Worm (Caenorhabditis elegans) whole organism, early embryonic: ENCODE results near the gene gos-28.

Experiments
- B0310.2 ChIP-seq: sonication (generic microtip); optimal IDR thresholded peaks from 2 replicates; lab custom pipeline; 2016; ENCODE audit warnings: mild to moderate bottlenecking, missing genetic modification characterization, missing compliant biosample characterization
- F13C5.2 ChIP-seq: sonication (generic microtip); optimal IDR thresholded peaks from 2 replicates; lab custom pipeline; 2017; ENCODE audit warnings: mild to moderate bottlenecking, missing genetic modification characterization, inconsistent platforms, missing compliant biosample characterization
- aly-1 ChIP-seq: sonication (generic microtip); optimal IDR thresholded peaks from 2 replicates; lab custom pipeline; 2016; ENCODE audit warnings: missing genetic modification characterization, missing compliant biosample characterization
- ama-1 ChIP-seq: fragments of 150-350 bp; optimal IDR thresholded peaks from 2 replicates; lab custom pipeline; 2014
- ets-7 ChIP-seq: sonication (generic microtip); optimal IDR thresholded peaks from 2 replicates; lab custom pipeline; 2016; ENCODE audit warnings: missing genotype, missing genetic modification characterization, missing compliant biosample characterization
- hmg-4 ChIP-seq: fragments of 200-800 bp; sonication (Bioruptor generic); optimal IDR thresholded peaks from 2 replicates; lab custom pipeline; 2018; ENCODE audit warnings: mild to moderate bottlenecking, missing genetic modification characterization, missing compliant biosample characterization
- sea-1 ChIP-seq: fragments of 200-800 bp; sonication (Bioruptor generic); conservative IDR thresholded peaks from 2 replicates; pipeline ENCODE4 v1.3.6; 2022; ENCODE audit warnings: missing genetic modification characterization, missing compliant biosample characterization
- tbx-11 ChIP-seq: fragments of 200-800 bp; sonication (Bioruptor generic); IDR thresholded peaks from 2 replicates; pipeline ENCODE4 v1.3.6; 2022; ENCODE audit warnings: missing genetic modification characterization, missing compliant biosample characterization
- tbx-37 ChIP-seq: fragments of 200-800 bp; sonication (Bioruptor generic); conservative IDR thresholded peaks from 2 replicates; pipeline ENCODE4 v1.3.6; 2022; ENCODE audit warnings: missing genetic modification reagents, missing genetic modification characterization, missing compliant biosample characterization
- tra-4 ChIP-seq: sonication (generic microtip); optimal IDR thresholded peaks from 2 replicates; lab custom pipeline; 2017; ENCODE audit warnings: missing genetic modification characterization, missing compliant biosample characterization

- TF ChIP-seq B0310.2 (tag; lab: Kevin White, UChicago) (no peak), aly-1 (tag; lab: Kevin White, UChicago) (no peak), tbx-11 (GFP tag; lab: Robert Waterston, UW) (no peak), ama-1 (lab: Kevin White, UChicago) (no peak), tbx-37 (GFP tag; lab: Robert Waterston, UW) (no peak), tra-4 (no peak), ets-7 (tag; lab: Kevin White, UChicago) (no peak), F13C5.2 (tag; lab: Kevin White, UChicago) (no peak), hmg-4 (GFP tag; lab: Kevin White, UChicago) (no peak), sea-1 (no peak)
Measured at ce11 chrIII:7338693-7339092, 10.3 kb downstream of the gos-28 start, which contains the start of gene kap-1.
